Fruit fly (Drosophila melanogaster) whole organism, adult: ENCODE results near the gene OdsH.

ENCODE experiments used
- CG11617 ChIP-seq: fragments of 200-800 bp; sonication (Bioruptor generic); optimal IDR thresholded peaks from 2 replicates; lab custom pipeline; 2017; ENCODE audit warnings: mild to moderate bottlenecking, missing biosample characterization, missing genetic modification reagents, missing genetic modification characterization
- CG1620 ChIP-seq: fragments of 200-800 bp; sonication (Bioruptor generic); optimal IDR thresholded peaks from 2 replicates; lab custom pipeline; 2016; ENCODE audit warnings: missing biosample characterization, missing genetic modification characterization
- CG33017 ChIP-seq: fragments of 200-800 bp; sonication (Bioruptor generic); optimal IDR thresholded peaks from 2 replicates; lab custom pipeline; 2018; ENCODE audit warnings: missing biosample characterization, mild to moderate bottlenecking, missing genetic modification characterization, moderate library complexity
- CG7045 ChIP-seq: fragments of 200-800 bp; sonication (Bioruptor generic); optimal IDR thresholded peaks from 2 replicates; lab custom pipeline; 2017; ENCODE audit warnings: missing biosample characterization, mild to moderate bottlenecking, missing genetic modification characterization
- Clk ChIP-seq: fragments of 200-800 bp; sonication (Bioruptor generic); optimal IDR thresholded peaks from 2 replicates; lab custom pipeline; 2017; ENCODE audit warnings: missing biosample characterization, missing genetic modification characterization
- Crg-1 ChIP-seq: fragments of 200-800 bp; sonication (Bioruptor generic); optimal IDR thresholded peaks from 2 replicates; lab custom pipeline; 2016; ENCODE audit warnings: missing biosample characterization, missing genetic modification characterization
- Hr96 ChIP-seq: fragments of 200-800 bp; sonication (Bioruptor generic); optimal IDR thresholded peaks from 2 replicates; lab custom pipeline; 2016; ENCODE audit warnings: missing biosample characterization, missing genetic modification characterization
- kay ChIP-seq: fragments of 200-800 bp; sonication (Bioruptor generic); peaks from one replicate; lab custom pipeline; 2016; ENCODE audit warnings: missing biosample characterization, missing genetic modification characterization, borderline replicate concordance
- pad ChIP-seq: fragments of 200-800 bp; sonication (Bioruptor generic); optimal IDR thresholded peaks from 3 replicates; lab custom pipeline; 2017; ENCODE audit warnings: missing biosample characterization, missing genetic modification characterization, mild to moderate bottlenecking, moderate library complexity, missing genetic modification reagents
- tj ChIP-seq: fragments of 200-800 bp; sonication (Bioruptor generic); optimal IDR thresholded peaks from 3 replicates; lab custom pipeline; 2017; ENCODE audit warnings: missing biosample characterization, mild to moderate bottlenecking, missing genetic modification characterization, moderate library complexity

DNA sequence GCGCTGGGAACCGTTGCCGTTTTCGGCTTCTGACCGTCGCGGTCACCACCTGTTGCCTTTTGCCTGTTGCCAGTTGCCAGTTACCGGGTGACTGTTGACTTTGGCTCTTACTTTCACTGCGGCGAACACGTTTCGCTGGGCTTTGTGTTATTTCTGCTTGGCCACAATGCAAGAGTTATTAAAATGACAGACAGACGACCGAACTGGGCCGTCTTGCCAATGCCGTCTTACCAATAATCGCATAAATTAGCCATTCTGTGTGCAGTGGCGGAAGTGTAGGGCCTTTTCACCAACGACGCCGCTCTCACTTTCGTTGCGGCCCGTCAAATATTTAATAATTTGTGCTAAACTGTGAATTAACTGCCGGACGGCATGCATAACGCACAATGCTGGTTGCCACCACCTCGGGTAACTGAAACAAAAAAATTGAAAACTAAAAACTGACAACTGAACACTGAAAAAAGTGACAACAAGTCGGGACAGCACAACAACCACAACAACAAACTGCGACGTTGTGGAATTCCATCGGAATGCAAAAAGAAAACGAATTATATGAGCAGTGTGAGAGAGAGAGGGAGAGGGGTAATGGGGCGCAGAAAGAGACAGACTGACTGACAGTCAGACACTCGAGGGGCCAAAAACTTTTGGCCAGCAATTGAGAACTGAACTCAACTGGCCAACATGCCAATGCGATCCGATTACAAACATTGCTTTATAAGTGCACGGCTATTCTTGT is 37.7 kb downstream of the OdsH start:
- TF ChIP-seq Hr96 (no peak), CG7045 (GFP tag; lab: Kevin White, UChicago) (no peak), CG33017 (tag; lab: Kevin White, UChicago) (no peak), Crg-1 (GFP tag; lab: Kevin White, UChicago) (no peak), CG11617 (GFP tag; lab: Kevin White, UChicago) (no peak), kay (GFP tag; lab: Kevin White, UChicago) (no peak), pad (GFP tag; lab: Kevin White, UChicago) (no peak), tj (GFP tag; lab: Kevin White, UChicago) (peak; percentile 96), Clk (GFP tag; lab: Kevin White, UChicago) (no peak), CG1620 (no peak)
